Worm (Caenorhabditis elegans) whole organism, L1 larva: ENCODE results near the gene sre-45.

Experiments
- dpl-1 ChIP-seq, 3 experiments: fragments of 150-350 bp in 2 of 3; sonication (generic microtip) in 1 of 3; optimal IDR thresholded peaks; 2 replicates each; lab custom pipeline; 2014 to 2017; ENCODE audit warnings: missing biosample characterization in 3 of 3, missing genetic modification characterization in 3 of 3, missing genetic modification reagents in 3 of 3
- elt-3 ChIP-seq, 6 experiments: fragments of 150-350 bp in 1 of 6; sonication (generic microtip); optimal IDR thresholded peaks; 2 replicates each; lab custom pipeline; 2017 to 2018; ENCODE audit warnings: missing biosample characterization in 6 of 6, missing genetic modification characterization in 6 of 6, inconsistent platforms in 1 of 6
- fos-1 ChIP-seq: fragments of 150-350 bp; optimal IDR thresholded peaks from 2 replicates; lab custom pipeline; 2014; ENCODE audit warnings: missing biosample characterization, missing genetic modification characterization
- lin-15B ChIP-seq: fragments of 150-350 bp; sonication (generic microtip); optimal IDR thresholded peaks from 3 replicates; lab custom pipeline; 2014; ENCODE audit warnings: missing biosample characterization, missing genetic modification characterization
- mep-1 ChIP-seq: fragments of 150-350 bp; optimal IDR thresholded peaks from 2 replicates; lab custom pipeline; 2014; ENCODE audit warnings: missing biosample characterization, missing genetic modification characterization
- nhr-237 ChIP-seq: fragments of 150-350 bp; optimal IDR thresholded peaks from 2 replicates; lab custom pipeline; 2014; ENCODE audit warnings: missing biosample characterization, missing genetic modification characterization
- nhr-28 ChIP-seq: fragments of 150-350 bp; optimal IDR thresholded peaks from 2 replicates; lab custom pipeline; 2014; ENCODE audit warnings: missing biosample characterization, missing genetic modification characterization
- nhr-77 ChIP-seq: fragments of 150-350 bp; optimal IDR thresholded peaks from 2 replicates; lab custom pipeline; 2014; ENCODE audit warnings: missing biosample characterization, missing genetic modification characterization
- skn-1 ChIP-seq: fragments of 150-350 bp; optimal IDR thresholded peaks from 2 replicates; lab custom pipeline; 2014; ENCODE audit warnings: missing biosample characterization, missing genetic modification characterization
- snpc-4 ChIP-seq: fragments of 150-350 bp; optimal IDR thresholded peaks from 2 replicates; lab custom pipeline; 2014; ENCODE audit warnings: missing biosample characterization, missing genetic modification characterization
- ztf-11 ChIP-seq, 2 experiments: sonication (generic microtip); optimal IDR thresholded peaks; 2 replicates each; lab custom pipeline; 2016 to 2017; ENCODE audit warnings: missing genetic modification characterization in 2 of 2, missing biosample characterization in 1 of 2, missing compliant biosample characterization in 1 of 2

DNA sequence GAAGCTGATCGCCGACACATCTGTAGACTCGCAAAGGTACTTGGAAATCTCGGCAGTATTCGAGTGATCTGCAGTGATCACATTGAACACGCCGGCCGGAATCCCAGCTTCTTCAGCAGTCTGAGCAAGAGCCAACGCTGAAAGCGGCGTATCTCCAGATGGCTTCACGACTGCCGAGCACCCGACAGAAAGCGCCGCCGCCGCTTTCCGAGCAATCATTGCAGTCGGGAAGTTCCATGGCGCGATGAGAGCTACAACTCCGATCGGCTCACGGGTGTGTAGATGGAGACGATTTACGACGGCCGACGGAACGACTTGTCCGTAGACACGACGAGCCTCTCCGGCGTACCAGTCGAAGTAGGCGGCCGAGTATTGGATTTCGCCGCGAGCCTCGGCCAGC is 27.8 kb upstream of the sre-45 start:
- TF ChIP-seq ztf-11 (tag; optimal IDR thresholded peaks at IDR 0.05; lab: Kevin White, UChicago) (no peak), lin-15B (no peak), nhr-28 (tag; lab: Kevin White, UChicago) (no peak), elt-3 (tag; optimal IDR thresholded peaks at IDR 0.05; lab: Kevin White, UChicago) (no peak), snpc-4 (tag; lab: Kevin White, UChicago) (no peak), dpl-1 (GFP tag; optimal IDR thresholded peaks at IDR 0.05; lab: Kevin White, UChicago) (no peak), nhr-237 (tag; lab: Kevin White, UChicago) (no peak), skn-1 (tag; lab: Kevin White, UChicago) (no peak), nhr-77 (no peak), mep-1 (tag; lab: Kevin White, UChicago) (no peak), fos-1 (tag; lab: Kevin White, UChicago) (no peak)
